Worm (Caenorhabditis elegans) whole organism, early embryonic: ENCODE measurements around the gene srw-127.

Experiments
- B0310.2 ChIP-seq: sonication (generic microtip); optimal IDR thresholded peaks from 2 replicates; lab custom pipeline; 2016; ENCODE audit warnings: mild to moderate bottlenecking, missing genetic modification characterization, missing compliant biosample characterization
- F13C5.2 ChIP-seq: sonication (generic microtip); optimal IDR thresholded peaks from 2 replicates; lab custom pipeline; 2017; ENCODE audit warnings: mild to moderate bottlenecking, missing genetic modification characterization, inconsistent platforms, missing compliant biosample characterization
- ama-1 ChIP-seq: fragments of 150-350 bp; optimal IDR thresholded peaks from 2 replicates; lab custom pipeline; 2014
- ceh-13 ChIP-seq: fragments of 200-800 bp; sonication (Bioruptor generic); optimal IDR thresholded peaks from 2 replicates; lab custom pipeline; 2018; ENCODE audit warnings: mild to moderate bottlenecking, missing genetic modification characterization, missing compliant biosample characterization
- ceh-36 ChIP-seq: sonication (generic microtip); optimal IDR thresholded peaks from 2 replicates; lab custom pipeline; 2016; ENCODE audit warnings: missing genetic modification characterization, inconsistent platforms, missing compliant biosample characterization
- hmbx-1 ChIP-seq: sonication (generic microtip); optimal IDR thresholded peaks from 2 replicates; lab custom pipeline; 2016; ENCODE audit warnings: mild to moderate bottlenecking, missing genetic modification characterization, missing compliant biosample characterization
- pes-1 ChIP-seq: fragments of 200-800 bp; sonication (Bioruptor generic); IDR thresholded peaks from 2 replicates; pipeline ENCODE4 v1.3.6; 2022; ENCODE audit warnings: missing genetic modification reagents, missing genetic modification characterization, missing compliant biosample characterization
- tbx-37 ChIP-seq: fragments of 200-800 bp; sonication (Bioruptor generic); conservative IDR thresholded peaks from 2 replicates; pipeline ENCODE4 v1.3.6; 2022; ENCODE audit warnings: missing genetic modification reagents, missing genetic modification characterization, missing compliant biosample characterization
- tra-4 ChIP-seq: sonication (generic microtip); optimal IDR thresholded peaks from 2 replicates; lab custom pipeline; 2017; ENCODE audit warnings: missing genetic modification characterization, missing compliant biosample characterization

- TF ChIP-seq tbx-37 (GFP tag; lab: Robert Waterston, UW) (no peak), ama-1 (lab: Kevin White, UChicago) (no peak), ceh-13 (GFP tag; lab: Kevin White, UChicago) (no peak), ceh-36 (tag; lab: Kevin White, UChicago) (no peak), hmbx-1 (tag; lab: Kevin White, UChicago) (no peak), B0310.2 (tag; lab: Kevin White, UChicago) (no peak), pes-1 (no peak), F13C5.2 (tag; lab: Kevin White, UChicago) (no peak), tra-4 (tag; lab: Kevin White, UChicago) (no peak)
Measured at ce11 chrV:6979019-6979418, 33.7 kb upstream of the srw-127 start, which contains the start of gene sre-12.
